Worm (Caenorhabditis elegans): ENCODE results near the gene fbxa-150.

The fbxa-150 gene

DNA sequence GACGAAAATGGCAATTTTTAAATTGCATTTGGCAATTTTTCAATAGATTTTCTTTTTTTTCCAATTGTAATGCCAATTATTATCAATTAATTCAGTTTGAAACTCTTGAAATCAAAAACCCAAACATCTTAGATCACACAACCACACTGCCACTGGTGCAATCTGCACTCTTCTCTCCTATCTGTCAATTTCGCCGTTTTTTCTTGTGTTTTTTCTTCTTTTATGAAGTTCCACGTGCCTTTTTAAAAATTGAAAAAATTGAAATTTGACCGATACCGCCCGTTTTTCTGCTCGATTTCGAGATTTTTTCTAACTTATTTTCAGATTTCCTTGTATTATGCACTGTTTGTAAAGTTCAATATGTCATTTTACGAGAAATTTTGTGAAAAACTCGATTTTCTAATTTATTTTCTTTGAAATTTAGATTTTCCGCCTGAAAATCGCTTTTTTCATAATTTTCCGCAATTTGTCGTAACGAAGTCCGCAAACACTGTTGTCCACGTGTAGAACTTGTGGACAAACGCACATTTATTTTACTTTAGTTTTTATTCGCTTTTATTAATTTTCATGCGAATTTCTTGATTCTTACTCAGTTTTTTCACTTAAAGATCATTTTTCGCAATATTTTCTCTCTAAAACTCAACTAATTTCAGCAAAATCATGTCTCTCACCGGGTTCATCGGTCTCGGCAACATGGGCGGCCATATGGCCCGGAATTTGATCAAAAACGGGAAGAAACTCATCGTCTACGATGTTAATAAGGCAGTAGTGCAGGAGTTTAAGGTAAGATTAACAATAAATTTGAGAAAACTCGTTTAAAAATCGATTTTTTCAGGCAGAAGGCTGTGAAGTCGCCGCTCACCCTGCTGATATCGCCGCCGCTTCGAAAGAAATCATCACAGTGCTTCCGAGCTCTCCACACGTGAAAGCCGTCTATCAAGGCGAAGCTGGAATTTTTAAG, 28.8 kb upstream of the fbxa-150 start, which contains the start of gene B0250.5 (continued):
- TF ChIP-seq lin-14 (GFP tag; optimal IDR thresholded peaks at IDR 0.05) (no peak), nhr-237 (tag; optimal IDR thresholded peaks at IDR 0.05) (no peak), dpl-1 (GFP tag; optimal IDR thresholded peaks at IDR 0.05) (peak; percentile 56 to 77 (median 63))

DNA sequence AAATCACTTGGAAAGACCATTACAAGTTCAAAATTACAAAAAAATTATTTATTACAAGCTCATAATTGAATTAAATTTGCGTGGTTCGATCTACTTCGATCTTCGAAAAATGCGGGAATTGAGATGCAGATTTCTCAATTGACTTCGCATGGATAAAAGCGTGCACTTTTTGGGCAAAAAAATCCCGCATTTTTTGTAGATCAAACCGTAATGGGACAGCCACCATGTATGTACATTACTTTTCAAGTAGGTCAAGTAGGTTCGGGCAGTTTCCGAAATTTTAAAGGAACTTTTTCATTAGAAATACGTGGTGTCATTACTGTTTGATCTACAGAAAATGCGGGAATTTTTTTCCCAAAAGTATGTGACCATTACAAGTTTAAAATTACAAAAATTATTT, 24.9 kb upstream of the fbxa-150 start:
- no peak for TF ChIP-seq nhr-85 (tag)
- TF ChIP-seq elt-2 (tag; optimal IDR thresholded peaks at IDR 0.05): peak; percentile 38
- no peak for TF ChIP-seq efl-1 (optimal IDR thresholded peaks at IDR 0.05)
- TF ChIP-seq efl-1 (GFP tag; optimal IDR thresholded peaks at IDR 0.05 in 1 of 2): peak in 1 of 2 experiments; percentile 25

ce11 chrV:20498980-20499379, 23.4 kb upstream of the fbxa-150 start, which contains the start of gene dct-16:
dct-16 (minus strand) TSS chrV:20499057.
- TF ChIP-seq ztf-11 (tag; optimal IDR thresholded peaks at IDR 0.05): no peak
- no peak for TF ChIP-seq nhr-20 (tag; optimal IDR thresholded peaks at IDR 0.05)
- no peak for TF ChIP-seq nhr-237 (tag; optimal IDR thresholded peaks at IDR 0.05)
- TF ChIP-seq ceh-90 (tag; optimal IDR thresholded peaks at IDR 0.05): no peak
- TF ChIP-seq lin-39 (tag; optimal IDR thresholded peaks at IDR 0.05): no peak
- no peak for TF ChIP-seq egl-27 (tag; optimal IDR thresholded peaks at IDR 0.05)
- no peak for TF ChIP-seq pax-3 (tag; optimal IDR thresholded peaks at IDR 0.05)
- no peak for TF ChIP-seq ceh-82 (tag; optimal IDR thresholded peaks at IDR 0.05)
- TF ChIP-seq nhr-12 (tag; optimal IDR thresholded peaks at IDR 0.05): no peak
- no peak for TF ChIP-seq alr-1 (tag; optimal IDR thresholded peaks at IDR 0.05; ENCODE audit: borderline replicate concordance)
- TF ChIP-seq nhr-84 (tag; optimal IDR thresholded peaks at IDR 0.05): no peak
- no peak for TF ChIP-seq xbp-1 (tag; optimal IDR thresholded peaks at IDR 0.05)
- TF ChIP-seq C34B4.2 (tag; optimal IDR thresholded peaks at IDR 0.05): no peak
- TF ChIP-seq unc-130 (tag; optimal IDR thresholded peaks at IDR 0.05): no peak
- TF ChIP-seq nhr-11 (tag; optimal IDR thresholded peaks at IDR 0.05): no peak
- TF ChIP-seq mef-2 (tag; optimal IDR thresholded peaks at IDR 0.05): no peak
- no peak for TF ChIP-seq nhr-19 (GFP tag; conservative IDR thresholded peaks at IDR 0.05)
- no peak for TF ChIP-seq nhr-28 (tag; optimal IDR thresholded peaks at IDR 0.05)
- no peak for TF ChIP-seq skn-1 (tag; optimal IDR thresholded peaks at IDR 0.05)
- no peak for TF ChIP-seq egl-13 (tag; optimal IDR thresholded peaks at IDR 0.05)
- TF ChIP-seq jun-1 (tag; optimal IDR thresholded peaks at IDR 0.05): no peak
- peak in 1 of 2 experiments; percentile 15 for TF ChIP-seq lin-35 (GFP tag; optimal IDR thresholded peaks at IDR 0.05)
- no peak for TF ChIP-seq hlh-4 (tag; optimal IDR thresholded peaks at IDR 0.05)
- TF ChIP-seq elt-2 (tag; optimal IDR thresholded peaks at IDR 0.05): peak; percentile 72
- no peak for TF ChIP-seq grh-1 (GFP tag; IDR thresholded peaks at IDR 0.05)
- no peak for TF ChIP-seq aly-2 (tag; optimal IDR thresholded peaks at IDR 0.05)
- TF ChIP-seq hlh-17 (GFP tag; optimal IDR thresholded peaks at IDR 0.05; ENCODE audit: borderline replicate concordance): no peak
- peak; percentile 15 for TF ChIP-seq lin-14 (GFP tag; optimal IDR thresholded peaks at IDR 0.05)
- no peak for TF ChIP-seq ces-1 (GFP tag; optimal IDR thresholded peaks at IDR 0.05)
- no peak for TF ChIP-seq mep-1 (tag; optimal IDR thresholded peaks at IDR 0.05)
- no peak for TF ChIP-seq rnt-1 (tag; optimal IDR thresholded peaks at IDR 0.05)
- peak; percentile 18 for TF ChIP-seq nhr-71 (tag; optimal IDR thresholded peaks at IDR 0.05)
- no peak for TF ChIP-seq mab-9 (GFP tag; IDR thresholded peaks at IDR 0.05)
- TF ChIP-seq mdl-1 (tag; optimal IDR thresholded peaks at IDR 0.05): peak in 1 of 2 experiments; percentile 12
- TF ChIP-seq F16B12.6 (tag; optimal IDR thresholded peaks at IDR 0.05): no peak
- TF ChIP-seq blmp-1 (tag; optimal IDR thresholded peaks at IDR 0.05): no peak
- no peak for TF ChIP-seq fkh-8 (tag; optimal IDR thresholded peaks at IDR 0.05)
- no peak for TF ChIP-seq lir-3 (tag; optimal IDR thresholded peaks at IDR 0.05; ENCODE audit: poor library complexity)

All from whole organism, L1 larva.